Fruit fly (Drosophila melanogaster): ENCODE data around the gene CG1812.

dm6 chrX:20519049-20519448, 7.7 kb downstream of the CG1812 start:
- no peak for TF ChIP-seq pan (optimal IDR thresholded peaks at IDR 0.05)
- TF ChIP-seq CG8478 (optimal IDR thresholded peaks at IDR 0.05): no peak
